Fruit fly (Drosophila melanogaster) whole organism, embryonic: ENCODE data around the gene CG12581.
A peak's percentile ranks its signal among the peaks of the same experiment; 100 is the strongest.

Experiments used
- Bteb2 ChIP-seq: fragments of 200-800 bp; sonication (Bioruptor generic); optimal IDR thresholded peaks from 2 replicates; lab custom pipeline; 2016; ENCODE audit warnings: missing biosample characterization, missing genetic modification characterization
- CG10321 ChIP-seq: fragments of 200-800 bp; sonication (Bioruptor generic); IDR thresholded peaks from 2 replicates; pipeline ENCODE4 v1.3.6; 2022; ENCODE audit warnings: missing biosample characterization, missing genetic modification characterization
- CG12299 ChIP-seq: fragments of 200-800 bp; sonication (Bioruptor generic); optimal IDR thresholded peaks from 2 replicates; lab custom pipeline; 2018; ENCODE audit warnings: missing biosample characterization, mild to moderate bottlenecking, missing genetic modification characterization
- CG13424 ChIP-seq: fragments of 200-800 bp; sonication (Bioruptor generic); optimal IDR thresholded peaks from 2 replicates; lab custom pipeline; 2019; ENCODE audit warnings: missing biosample characterization, mild to moderate bottlenecking, missing genetic modification characterization, moderate library complexity
- CG14441 ChIP-seq: fragments of 200-800 bp; sonication (Bioruptor generic); IDR thresholded peaks from 2 replicates; pipeline ENCODE4 v1.3.6; 2022; ENCODE audit warnings: missing biosample characterization, missing genetic modification characterization
- CG17568 ChIP-seq: fragments of 200-800 bp; sonication (Bioruptor generic); optimal IDR thresholded peaks from 2 replicates; lab custom pipeline; 2018; ENCODE audit warnings: missing biosample characterization, mild to moderate bottlenecking, missing genetic modification characterization, moderate library complexity
- CG17802 ChIP-seq: fragments of 200-800 bp; sonication (Bioruptor generic); optimal IDR thresholded peaks from 2 replicates; lab custom pipeline; 2018; ENCODE audit warnings: missing biosample characterization, mild to moderate bottlenecking, missing genetic modification characterization, moderate library complexity
- CG1832 ChIP-seq: fragments of 200-800 bp; sonication (Bioruptor generic); optimal IDR thresholded peaks from 2 replicates; lab custom pipeline; 2017; ENCODE audit warnings: missing biosample characterization, mild to moderate bottlenecking, missing genetic modification characterization, inconsistent platforms
- CG2116 ChIP-seq: fragments of 200-800 bp; sonication (Bioruptor generic); optimal IDR thresholded peaks from 3 replicates; lab custom pipeline; 2018; ENCODE audit warnings: missing biosample characterization, mild to moderate bottlenecking, missing genetic modification characterization
- CG2120 ChIP-seq: fragments of 200-800 bp; sonication (Bioruptor generic); optimal IDR thresholded peaks from 3 replicates; lab custom pipeline; 2016; ENCODE audit warnings: missing biosample characterization, missing genetic modification characterization
- CG2129 ChIP-seq: fragments of 200-800 bp; sonication (Bioruptor generic); IDR thresholded peaks from 2 replicates; pipeline ENCODE4 v1.3.6; 2022; ENCODE audit warnings: missing biosample characterization, missing genetic modification characterization; ENCODE audit not compliant: partially characterized antibody
- CG2678 ChIP-seq: fragments of 200-800 bp; sonication (Bioruptor generic); optimal IDR thresholded peaks from 3 replicates; lab custom pipeline; 2019; ENCODE audit warnings: missing biosample characterization, mild to moderate bottlenecking, missing genetic modification characterization, moderate library complexity
- CG2712 ChIP-seq: fragments of 200-800 bp; optimal IDR thresholded peaks from 3 replicates; lab custom pipeline; 2019; ENCODE audit warnings: missing biosample characterization, mild to moderate bottlenecking, missing genetic modification characterization, moderate library complexity
- CG3065 ChIP-seq: fragments of 200-800 bp; sonication (Bioruptor generic); optimal IDR thresholded peaks from 2 replicates; lab custom pipeline; 2016; ENCODE audit warnings: missing biosample characterization, missing genetic modification characterization
- CG34224 ChIP-seq: fragments of 200-800 bp; sonication (Bioruptor generic); IDR thresholded peaks from 3 replicates; pipeline ENCODE4 v1.3.6; 2022; ENCODE audit warnings: missing biosample characterization, missing genetic modification characterization; ENCODE audit not compliant: partially characterized antibody
- CG4617 ChIP-seq: fragments of 200-800 bp; sonication (Bioruptor generic); optimal IDR thresholded peaks from 3 replicates; lab custom pipeline; 2016; ENCODE audit warnings: missing biosample characterization, missing genetic modification characterization, borderline replicate concordance
- CG7357 ChIP-seq: fragments of 200-800 bp; sonication (Bioruptor generic); IDR thresholded peaks from 3 replicates; pipeline ENCODE4 v1.3.6; 2022; ENCODE audit warnings: missing biosample characterization, missing genetic modification characterization
- CG7556 ChIP-seq: fragments of 200-800 bp; sonication (Bioruptor generic); optimal IDR thresholded peaks from 2 replicates; lab custom pipeline; 2017; ENCODE audit warnings: missing biosample characterization, mild to moderate bottlenecking, missing genetic modification characterization
- CG9817 ChIP-seq: fragments of 200-800 bp; sonication (Bioruptor generic); optimal IDR thresholded peaks from 2 replicates; lab custom pipeline; 2018; ENCODE audit warnings: missing biosample characterization, mild to moderate bottlenecking, missing genetic modification characterization, moderate library complexity
- CHES-1-like ChIP-seq: fragments of 200-800 bp; sonication (Bioruptor generic); optimal IDR thresholded peaks from 2 replicates; lab custom pipeline; 2016; ENCODE audit warnings: missing biosample characterization, missing genetic modification characterization
- D ChIP-seq, 2 experiments: fragments of 200-800 bp in 1 of 2; fragments of >200 bp in 1 of 2; sonication (Bioruptor generic) in 1 of 2; optimal IDR thresholded peaks; 2 replicates in 1 of 2; 3 replicates in 1 of 2; lab custom pipeline; 2017; ENCODE audit warnings: mild to moderate bottlenecking in 1 of 2, missing biosample characterization in 1 of 2, missing genetic modification characterization in 1 of 2, missing genetic modification reagents in 1 of 2
- Dfd ChIP-seq, 2 experiments: fragments of >200 bp; optimal IDR thresholded peaks; 2 replicates each; lab custom pipeline; 2017; ENCODE audit warnings: missing biosample characterization in 2 of 2, missing genetic modification characterization in 2 of 2
- Fer2 ChIP-seq: fragments of 200-800 bp; sonication (Bioruptor generic); optimal IDR thresholded peaks from 2 replicates; lab custom pipeline; 2018; ENCODE audit warnings: missing biosample characterization, mild to moderate bottlenecking, missing genetic modification characterization, moderate library complexity
- Hand ChIP-seq: fragments of 200-800 bp; sonication (Bioruptor generic); optimal IDR thresholded peaks from 2 replicates; lab custom pipeline; 2017; ENCODE audit warnings: mild to moderate bottlenecking, missing biosample characterization, missing genetic modification reagents, missing genetic modification characterization
- Hr78 ChIP-seq, 2 experiments: fragments of 200-800 bp in 1 of 2; fragments of >200 bp in 1 of 2; sonication (Bioruptor generic) in 1 of 2; optimal IDR thresholded peaks; 2 replicates each; lab custom pipeline; 2017 to 2019; ENCODE audit warnings: missing biosample characterization in 2 of 2, missing genetic modification characterization in 2 of 2, mild to moderate bottlenecking in 1 of 2, moderate library complexity in 1 of 2
- Myb ChIP-seq: fragments of 200-800 bp; sonication (Bioruptor generic); optimal IDR thresholded peaks from 2 replicates; lab custom pipeline; 2016; ENCODE audit warnings: missing biosample characterization, missing genetic modification characterization
- Pdp1 ChIP-seq, 2 experiments: fragments of 200-800 bp; sonication (Bioruptor generic); optimal IDR thresholded peaks; 3 replicates each; lab custom pipeline; 2016; ENCODE audit warnings: missing biosample characterization in 2 of 2, missing genetic modification characterization in 2 of 2, mild to moderate bottlenecking in 1 of 2, moderate library complexity in 1 of 2
- Sox100B ChIP-seq: fragments of 200-800 bp; sonication (Bioruptor generic); optimal IDR thresholded peaks from 3 replicates; lab custom pipeline; 2018; ENCODE audit warnings: missing biosample characterization, mild to moderate bottlenecking, missing genetic modification characterization
- Sry-β ChIP-seq: fragments of 200-800 bp; sonication (Bioruptor generic); optimal IDR thresholded peaks from 2 replicates; lab custom pipeline; 2018; ENCODE audit warnings: missing biosample characterization, mild to moderate bottlenecking, missing genetic modification characterization, moderate library complexity
- Ssrp ChIP-seq: fragments of 200-800 bp; sonication (Bioruptor generic); optimal IDR thresholded peaks from 2 replicates; lab custom pipeline; 2018; ENCODE audit warnings: missing biosample characterization, mild to moderate bottlenecking, missing genetic modification characterization, moderate library complexity
- Usf ChIP-seq: fragments of 200-800 bp; sonication (Bioruptor generic); optimal IDR thresholded peaks from 2 replicates; lab custom pipeline; 2017; ENCODE audit warnings: missing genotype, missing biosample characterization, missing genetic modification characterization
- Xbp1 ChIP-seq: fragments of 200-800 bp; sonication (Bioruptor generic); optimal IDR thresholded peaks from 3 replicates; lab custom pipeline; 2016; ENCODE audit warnings: missing biosample characterization, mild to moderate bottlenecking, missing genetic modification characterization
- ara ChIP-seq: fragments of 200-800 bp; sonication (Bioruptor generic); IDR thresholded peaks from 2 replicates; pipeline ENCODE4 v1.3.6; 2022; ENCODE audit warnings: missing biosample characterization, missing genetic modification characterization
- danr ChIP-seq: fragments of 200-800 bp; sonication (Bioruptor generic); IDR thresholded peaks from 2 replicates; pipeline ENCODE4 v1.3.6; 2022; ENCODE audit warnings: missing biosample characterization, missing genetic modification characterization
- en ChIP-seq: fragments of 200-800 bp; sonication (Bioruptor generic); optimal IDR thresholded peaks from 2 replicates; lab custom pipeline; 2016; ENCODE audit warnings: missing biosample characterization, missing genetic modification characterization
- esg ChIP-seq: fragments of 200-800 bp; sonication (Bioruptor generic); conservative IDR thresholded peaks from 2 replicates; pipeline ENCODE4 v1.3.6; 2022; ENCODE audit warnings: missing biosample characterization, missing genetic modification characterization
- ewg ChIP-seq: fragments of 200-800 bp; sonication (Bioruptor generic); optimal IDR thresholded peaks from 3 replicates; lab custom pipeline; 2017; ENCODE audit warnings: mild to moderate bottlenecking, missing biosample characterization, missing genetic modification reagents, missing genetic modification characterization
- fd3F ChIP-seq: fragments of 200-800 bp; sonication (Bioruptor generic); optimal IDR thresholded peaks from 2 replicates; lab custom pipeline; 2018; ENCODE audit warnings: missing biosample characterization, mild to moderate bottlenecking, missing genetic modification characterization, moderate library complexity
- gcm2 ChIP-seq: fragments of 200-800 bp; sonication (Bioruptor generic); optimal IDR thresholded peaks from 2 replicates; lab custom pipeline; 2016; ENCODE audit warnings: missing biosample characterization, missing genetic modification characterization
- jing ChIP-seq: fragments of 200-800 bp; sonication (Bioruptor generic); optimal IDR thresholded peaks from 2 replicates; lab custom pipeline; 2018; ENCODE audit warnings: missing biosample characterization, mild to moderate bottlenecking, missing genetic modification characterization
- oc ChIP-seq: fragments of 200-800 bp; sonication (Bioruptor generic); optimal IDR thresholded peaks from 2 replicates; lab custom pipeline; 2018; ENCODE audit warnings: missing biosample characterization, mild to moderate bottlenecking, missing genetic modification characterization, moderate library complexity
- schlank ChIP-seq: fragments of 200-800 bp; sonication (Bioruptor generic); optimal IDR thresholded peaks from 2 replicates; lab custom pipeline; 2018; ENCODE audit warnings: missing biosample characterization, mild to moderate bottlenecking, missing genetic modification characterization
- slbo ChIP-seq: fragments of 200-800 bp; sonication (Bioruptor generic); IDR thresholded peaks from 2 replicates; pipeline ENCODE4 v1.3.6; 2022; ENCODE audit warnings: missing biosample characterization, missing genetic modification characterization
- stc ChIP-seq: fragments of 200-800 bp; sonication (Bioruptor generic); IDR thresholded peaks from 2 replicates; pipeline ENCODE4 v1.3.6; 2022; ENCODE audit warnings: missing biosample characterization, missing genetic modification characterization
- tin ChIP-seq: fragments of 200-800 bp; sonication (Bioruptor generic); optimal IDR thresholded peaks from 3 replicates; lab custom pipeline; 2016; ENCODE audit warnings: missing biosample characterization, missing genetic modification characterization
- tio ChIP-seq: fragments of 200-800 bp; sonication (Bioruptor generic); optimal IDR thresholded peaks from 2 replicates; lab custom pipeline; 2017; ENCODE audit warnings: missing biosample characterization, missing genetic modification characterization, inconsistent platforms
- usp ChIP-seq: fragments of >200 bp; optimal IDR thresholded peaks from 2 replicates; lab custom pipeline; 2017; ENCODE audit warnings: missing biosample characterization, missing genetic modification characterization
- vnd ChIP-seq: fragments of 200-800 bp; sonication (Bioruptor generic); IDR thresholded peaks from 3 replicates; pipeline ENCODE4 v1.3.6; 2022; ENCODE audit warnings: missing biosample characterization, missing genetic modification characterization; ENCODE audit not compliant: partially characterized antibody

Gene CG12581

DNA sequence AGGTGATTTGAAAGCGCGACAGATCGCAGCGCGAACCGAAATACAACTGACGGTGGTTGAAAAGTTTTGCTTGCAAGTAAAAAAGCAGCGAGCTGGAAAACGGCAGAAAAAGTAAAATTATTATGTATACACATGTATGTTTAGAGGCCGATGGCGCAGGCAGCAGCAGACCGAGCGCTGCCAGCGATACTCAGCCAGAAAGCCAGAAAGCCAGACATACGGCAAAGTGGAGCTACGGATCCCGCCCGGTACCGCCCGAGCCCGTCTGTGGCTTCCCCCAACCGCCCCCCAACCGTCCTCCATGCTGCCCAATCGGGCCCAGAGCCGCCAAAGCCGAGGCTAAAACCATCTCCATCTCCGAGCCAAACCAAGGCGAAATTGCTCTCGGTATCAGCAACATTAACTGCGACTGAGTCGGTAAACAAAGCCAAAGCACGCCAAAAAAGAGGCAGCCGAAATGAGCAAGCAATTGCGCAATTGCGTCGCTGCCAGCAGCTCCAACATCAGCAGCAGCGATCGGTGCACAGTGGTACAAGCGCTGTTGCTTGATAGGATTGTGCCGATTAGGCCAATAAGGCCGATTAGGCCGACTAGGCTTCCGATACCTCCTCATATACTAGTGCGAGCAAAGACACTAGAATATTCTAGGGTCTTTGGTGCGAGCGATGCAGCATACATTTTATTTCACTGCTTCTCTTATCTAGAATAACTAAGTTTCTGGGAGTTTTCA lies 41.0 kb downstream of the CG12581 start, which contains the start of gene CG14636 (continued):
- TF ChIP-seq fd3F (GFP tag; lab: Kevin White, UChicago) = peak; percentile 58
- peak; percentile 19 for TF ChIP-seq Hand (GFP tag; lab: Kevin White, UChicago)
- peak; percentile 73 for TF ChIP-seq danr (GFP tag; lab: Robert Waterston, UW)
- peak; percentile 73 for TF ChIP-seq CG13424 (tag; lab: Kevin White, UChicago)
- no peak for TF ChIP-seq D (optimal IDR thresholded peaks at IDR 0.05; lab: Kevin White, UChicago)
- no peak for TF ChIP-seq D (GFP tag; optimal IDR thresholded peaks at IDR 0.05; lab: Kevin White, UChicago)
- peak; percentile 90 for TF ChIP-seq CG14441 (GFP tag; lab: Robert Waterston, UW)
- peak; percentile 28; the same call in 1 of the 3 replicates for TF ChIP-seq CG34224 (GFP tag; lab: Robert Waterston, UW)
- TF ChIP-seq CG1832 = no peak
- no peak for TF ChIP-seq ara
- no peak for TF ChIP-seq CG12299 (tag; lab: Kevin White, UChicago)
- no peak for TF ChIP-seq CG17802 (tag; lab: Kevin White, UChicago)
- TF ChIP-seq CG2678 (tag; lab: Kevin White, UChicago) = peak; percentile 78
- TF ChIP-seq CG17568 = peak; percentile 7
- TF ChIP-seq Dfd (GFP tag; optimal IDR thresholded peaks at IDR 0.05; lab: Kevin White, UChicago) = no peak
- peak; percentile 70; the same call in 2 of the 3 replicates for TF ChIP-seq CG7357
- TF ChIP-seq Fer2 (tag; lab: Kevin White, UChicago) = peak; percentile 22
- TF ChIP-seq CG2120 = peak; percentile 77
- peak; percentile 66 for TF ChIP-seq Xbp1
- TF ChIP-seq tin (GFP tag; lab: Kevin White, UChicago) = peak; percentile 48
- peak; percentile 28 for TF ChIP-seq Usf (GFP tag; lab: Kevin White, UChicago)
- no peak for TF ChIP-seq oc
- peak; percentile 46 for TF ChIP-seq schlank (tag; lab: Kevin White, UChicago)
- peak; percentile 59 for TF ChIP-seq tio (GFP tag; lab: Kevin White, UChicago)
- peak; percentile 69 for TF ChIP-seq CG7556 (GFP tag; lab: Kevin White, UChicago)
- 0 out of 3 replicates have a peak, but pooled peaks have one; percentile 24 for TF ChIP-seq vnd (GFP tag; lab: Robert Waterston, UW)
- TF ChIP-seq CG2116 (GFP tag; lab: Kevin White, UChicago) = peak; percentile 25
- TF ChIP-seq slbo (GFP tag; lab: Robert Waterston, UW) = peak; percentile 82
- TF ChIP-seq gcm2 (GFP tag; lab: Kevin White, UChicago) = peak; percentile 25
- peak; percentile 83 for TF ChIP-seq stc (GFP tag; lab: Robert Waterston, UW)
- peak; percentile 58 for TF ChIP-seq jing (GFP tag; lab: Kevin White, UChicago)
- peak; percentile 74 to 92 for TF ChIP-seq Pdp1 (GFP tag; optimal IDR thresholded peaks at IDR 0.05; lab: Kevin White, UChicago)
- TF ChIP-seq usp = no peak
- peak; percentile 77 for TF ChIP-seq esg
- TF ChIP-seq CG2712 (tag; lab: Kevin White, UChicago) = peak; percentile 43
- TF ChIP-seq en (GFP tag; lab: Kevin White, UChicago) = peak; percentile 5
- peak; percentile 70 for TF ChIP-seq Sox100B
- no peak for TF ChIP-seq CG4617 (GFP tag; lab: Kevin White, UChicago)
- no peak for TF ChIP-seq CG2129 (GFP tag; lab: Robert Waterston, UW)
- peak; percentile 53 for TF ChIP-seq Myb (GFP tag; lab: Kevin White, UChicago)
- TF ChIP-seq CG9817 (tag; lab: Kevin White, UChicago) = peak; percentile 64
- peak; percentile 22 for TF ChIP-seq Ssrp (tag; lab: Kevin White, UChicago)
- peak; percentile 23 for TF ChIP-seq ewg (GFP tag; lab: Kevin White, UChicago)
- TF ChIP-seq Hr78 (GFP tag; optimal IDR thresholded peaks at IDR 0.05; lab: Kevin White, UChicago) = no peak
- TF ChIP-seq Bteb2 = peak; percentile 50
- TF ChIP-seq CHES-1-like (GFP tag; lab: Kevin White, UChicago) = peak; percentile 69
- no peak for TF ChIP-seq CG3065
- no peak for TF ChIP-seq Sry-β (GFP tag; lab: Kevin White, UChicago)
- no peak for TF ChIP-seq CG10321
